Worm (Caenorhabditis elegans): ENCODE results near the gene lys-10.

DNA sequence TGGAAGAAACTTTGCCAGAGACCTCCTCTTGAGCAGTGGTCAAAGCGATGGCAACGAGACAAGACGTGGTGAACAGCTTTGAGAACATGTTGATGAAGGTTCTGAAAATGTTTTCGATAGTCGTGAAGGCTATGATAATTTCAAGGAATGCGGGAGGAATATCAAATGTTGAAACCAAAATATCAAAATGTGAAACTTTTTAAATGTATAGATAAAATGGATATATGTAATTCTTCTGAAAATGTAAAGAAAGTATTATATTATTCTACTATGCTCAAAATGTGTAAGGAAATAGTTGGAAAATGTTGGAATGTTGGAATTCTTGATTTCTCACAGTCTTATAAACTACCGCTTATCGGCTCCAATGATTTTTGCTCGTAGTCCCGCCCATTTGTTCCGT lies 36.5 kb downstream of the lys-10 start, which contains the start of gene D2096.6:
- TF ChIP-seq alr-1 (tag; optimal IDR thresholded peaks at IDR 0.05; ENCODE audit: borderline replicate concordance) (no peak), lin-39 (tag; optimal IDR thresholded peaks at IDR 0.05) (no peak), ama-1 (optimal IDR thresholded peaks at IDR 0.05) (no peak), nhr-76 (tag; optimal IDR thresholded peaks at IDR 0.05) (no peak), snpc-4 (tag; optimal IDR thresholded peaks at IDR 0.05) (no peak)
